Worm (Caenorhabditis elegans) whole organism, L1 larva: ENCODE measurements around the gene spp-30.

Experiments used
- F16B12.6 ChIP-seq: fragments of 150-350 bp; optimal IDR thresholded peaks from 2 replicates; lab custom pipeline; 2014; ENCODE audit warnings: missing biosample characterization, missing genetic modification characterization
- ama-1 ChIP-seq: fragments of 150-350 bp; optimal IDR thresholded peaks from 2 replicates; lab custom pipeline; 2014
- fkh-10 ChIP-seq: sonication (generic microtip); optimal IDR thresholded peaks from 2 replicates; lab custom pipeline; 2017; ENCODE audit warnings: missing biosample characterization, missing genetic modification reagents, missing genetic modification characterization
- lin-13 ChIP-seq: fragments of 150-350 bp; optimal IDR thresholded peaks from 2 replicates; lab custom pipeline; 2014; ENCODE audit warnings: missing biosample characterization, missing genetic modification reagents, missing genetic modification characterization
- mdl-1 ChIP-seq, 2 experiments: fragments of 150-350 bp; optimal IDR thresholded peaks; 2 replicates each; lab custom pipeline; 2014 to 2017; ENCODE audit warnings: missing biosample characterization in 2 of 2, missing genetic modification characterization in 2 of 2, inconsistent platforms in 1 of 2
- mep-1 ChIP-seq: fragments of 150-350 bp; optimal IDR thresholded peaks from 2 replicates; lab custom pipeline; 2014; ENCODE audit warnings: missing biosample characterization, missing genetic modification characterization
- nhr-11 ChIP-seq: fragments of 150-350 bp; optimal IDR thresholded peaks from 2 replicates; lab custom pipeline; 2014; ENCODE audit warnings: missing biosample characterization, missing genetic modification characterization
- nhr-20 ChIP-seq: sonication (generic microtip); optimal IDR thresholded peaks from 2 replicates; lab custom pipeline; 2016; ENCODE audit warnings: mild to moderate bottlenecking, missing genetic modification characterization, missing compliant biosample characterization
- pax-3 ChIP-seq: fragments of 200-800 bp; sonication (Bioruptor generic); optimal IDR thresholded peaks from 2 replicates; lab custom pipeline; 2018; ENCODE audit warnings: mild to moderate bottlenecking, missing genetic modification characterization, moderate library complexity, missing compliant biosample characterization
- skn-1 ChIP-seq: fragments of 150-350 bp; optimal IDR thresholded peaks from 2 replicates; lab custom pipeline; 2014; ENCODE audit warnings: missing biosample characterization, missing genetic modification characterization
- unc-130 ChIP-seq: fragments of 150-350 bp; optimal IDR thresholded peaks from 2 replicates; lab custom pipeline; 2017; ENCODE audit warnings: missing biosample characterization, missing genetic modification characterization, inconsistent platforms
- ztf-11 ChIP-seq, 2 experiments: sonication (generic microtip); optimal IDR thresholded peaks; 2 replicates each; lab custom pipeline; 2016 to 2017; ENCODE audit warnings: missing genetic modification characterization in 2 of 2, missing biosample characterization in 1 of 2, missing compliant biosample characterization in 1 of 2

ce11 chrX:11605766-11606490 is 22.6 kb downstream of the spp-30 start:
- TF ChIP-seq skn-1 (tag; lab: Kevin White, UChicago) (peak; percentile 15), mdl-1 (tag; optimal IDR thresholded peaks at IDR 0.05; lab: Kevin White, UChicago) (peak in 1 of 2 experiments; percentile 43), lin-13 (peak; percentile 51), F16B12.6 (tag; lab: Kevin White, UChicago) (no peak), fkh-10 (GFP tag; lab: Kevin White, UChicago) (peak; percentile 78), unc-130 (tag; lab: Kevin White, UChicago) (peak; percentile 55), nhr-11 (tag; lab: Kevin White, UChicago) (peak; percentile 86), ztf-11 (tag; optimal IDR thresholded peaks at IDR 0.05; lab: Kevin White, UChicago) (peak; percentile 82 to 90), mep-1 (tag; lab: Kevin White, UChicago) (peak; percentile 75), pax-3 (peak; percentile 99), ama-1 (lab: Kevin White, UChicago) (no peak), nhr-20 (tag; lab: Kevin White, UChicago) (peak; percentile 94)
